Fruit fly (Drosophila melanogaster): ENCODE measurements around the gene CG34404.

The CG34404 gene

DNA sequence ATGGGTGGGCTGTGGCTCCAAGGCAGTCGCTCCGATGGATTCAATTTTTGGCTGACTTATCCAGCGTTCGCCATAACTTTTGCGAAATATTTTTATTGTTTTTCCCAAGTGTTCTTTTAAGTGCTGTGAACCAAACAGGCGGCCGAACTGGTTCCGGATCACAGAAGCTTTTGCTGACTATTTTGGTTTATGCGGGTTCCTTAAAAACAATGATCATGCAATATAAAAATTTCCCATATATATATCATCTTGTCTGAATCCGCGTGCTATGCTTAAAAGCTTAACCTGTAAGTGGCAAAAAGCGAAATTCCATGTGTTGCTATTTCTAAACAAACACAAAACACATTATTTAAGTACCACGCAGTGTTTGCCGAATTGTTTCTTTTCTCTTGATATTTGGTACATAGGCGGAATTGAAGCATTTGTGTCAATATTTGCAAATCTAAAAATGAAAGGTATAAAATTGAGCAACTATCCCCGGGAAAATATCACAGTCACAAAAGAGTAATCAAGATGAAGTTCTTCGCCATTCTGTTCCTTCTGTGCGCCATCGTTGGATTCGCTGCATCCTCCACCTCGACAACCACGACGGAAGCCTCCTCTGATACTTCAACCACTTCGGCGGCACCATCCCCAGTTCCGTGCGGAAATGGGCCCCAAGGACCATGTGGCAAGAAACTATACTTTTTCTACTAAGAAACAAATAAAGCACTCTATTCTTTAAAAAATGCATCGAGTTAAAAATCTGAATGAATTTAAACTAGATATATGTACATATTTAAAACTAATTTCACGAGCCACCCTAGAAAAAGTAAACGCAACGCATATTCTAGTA lies 47.3 kb downstream of the CG34404 start, which contains the start of the genes CG6276 and CG44040 (continued):
- peak; percentile 49 for TF ChIP-seq HHEX (GFP tag; optimal IDR thresholded peaks at IDR 0.05)
- TF ChIP-seq Eip74EF (GFP tag; optimal IDR thresholded peaks at IDR 0.05) = no peak
- TF ChIP-seq wdn (GFP tag; IDR thresholded peaks at IDR 0.05) = no peak
- TF ChIP-seq pb (GFP tag; optimal IDR thresholded peaks at IDR 0.05) = no peak
- no peak for TF ChIP-seq Kr (GFP tag; optimal IDR thresholded peaks at IDR 0.05)
- no peak for TF ChIP-seq Dll (GFP tag; IDR thresholded peaks at IDR 0.05; ENCODE audit: partially characterized antibody)
- no peak for TF ChIP-seq NC2α (GFP tag; optimal IDR thresholded peaks at IDR 0.05)
- TF ChIP-seq zf30C (GFP tag; optimal IDR thresholded peaks at IDR 0.05) = no peak
- TF ChIP-seq zfh1 (GFP tag; IDR thresholded peaks at IDR 0.05) = no peak
- no peak for TF ChIP-seq CG11456 (GFP tag; IDR thresholded peaks at IDR 0.05)
- no peak for TF ChIP-seq Hr39 (optimal IDR thresholded peaks at IDR 0.05)
- TF ChIP-seq nmo (GFP tag; optimal IDR thresholded peaks at IDR 0.05) = peak; percentile 34
- peak; percentile 27 for TF ChIP-seq az2 (GFP tag; optimal IDR thresholded peaks at IDR 0.05)
- no peak for TF ChIP-seq ewg (GFP tag; optimal IDR thresholded peaks at IDR 0.05)
- TF ChIP-seq abd-A (tag; optimal IDR thresholded peaks at IDR 0.05) = no peak
- peak; percentile 40 for TF ChIP-seq gcm (GFP tag; optimal IDR thresholded peaks at IDR 0.05)
- peak; percentile 74 for TF ChIP-seq CG6689 (GFP tag; IDR thresholded peaks at IDR 0.05)
- TF ChIP-seq emc (GFP tag; optimal IDR thresholded peaks at IDR 0.05) = no peak
- no peak for TF ChIP-seq dimm (GFP tag; IDR thresholded peaks at IDR 0.05)
- TF ChIP-seq CG11504 (tag; optimal IDR thresholded peaks at IDR 0.05) = peak; percentile 64
- peak; percentile 65 for TF ChIP-seq Rfx (GFP tag; IDR thresholded peaks at IDR 0.05)
- peak; percentile 54 for TF ChIP-seq grau (tag; optimal IDR thresholded peaks at IDR 0.05)
- TF ChIP-seq MBD-R2 (GFP tag; IDR thresholded peaks at IDR 0.05) = peak; percentile 77
- no peak for TF ChIP-seq CG5180 (GFP tag; optimal IDR thresholded peaks at IDR 0.05)
- TF ChIP-seq maf-S (GFP tag; optimal IDR thresholded peaks at IDR 0.05) = no peak
- peak; percentile 9 for TF ChIP-seq Dip3 (GFP tag; optimal IDR thresholded peaks at IDR 0.05)
- TF ChIP-seq CG11398 (GFP tag; optimal IDR thresholded peaks at IDR 0.05) = peak; percentile 31
- TF ChIP-seq Hey (tag; optimal IDR thresholded peaks at IDR 0.05) = no peak
- TF ChIP-seq CG1647 (GFP tag; optimal IDR thresholded peaks at IDR 0.05) = no peak
- TF ChIP-seq Ptx1 (GFP tag; IDR thresholded peaks at IDR 0.05) = peak; percentile 40; the same call in 1 of the 2 replicates
- TF ChIP-seq CG33557 (GFP tag; optimal IDR thresholded peaks at IDR 0.05) = no peak
- no peak for TF ChIP-seq CG3847 (GFP tag; IDR thresholded peaks at IDR 0.05)
- TF ChIP-seq CG7556 (GFP tag; optimal IDR thresholded peaks at IDR 0.05) = peak; percentile 40
- no peak for TF ChIP-seq kay (GFP tag; optimal IDR thresholded peaks at IDR 0.05)
- peak; percentile 37 for TF ChIP-seq CG12659 (GFP tag; optimal IDR thresholded peaks at IDR 0.05)
- TF ChIP-seq Awh (GFP tag; IDR thresholded peaks at IDR 0.05) = peak; percentile 39; the same call in 1 of the 2 replicates
- peak; percentile 52; the same call in 1 of the 2 replicates for TF ChIP-seq Xrp1 (GFP tag; IDR thresholded peaks at IDR 0.05)
- peak; percentile 14 for TF ChIP-seq CG33213 (GFP tag; optimal IDR thresholded peaks at IDR 0.05)
- no peak for TF ChIP-seq tio (GFP tag; optimal IDR thresholded peaks at IDR 0.05)
- TF ChIP-seq CG17328 (GFP tag; IDR thresholded peaks at IDR 0.05) = peak; percentile 24
- peak; percentile 8 for TF ChIP-seq Sin3A (optimal IDR thresholded peaks at IDR 0.05)
- peak; percentile 23 for TF ChIP-seq CG10654 (GFP tag; optimal IDR thresholded peaks at IDR 0.05)
- no peak for TF ChIP-seq CrebB (tag; optimal IDR thresholded peaks at IDR 0.05)
- TF ChIP-seq lmd (GFP tag; IDR thresholded peaks at IDR 0.05) = peak; percentile 32; the same call in 1 of the 2 replicates
- TF ChIP-seq toy (GFP tag; IDR thresholded peaks at IDR 0.05) = no peak
- TF ChIP-seq CG34376 (GFP tag; optimal IDR thresholded peaks at IDR 0.05) = peak; percentile 58
- no peak for TF ChIP-seq salm (tag; optimal IDR thresholded peaks at IDR 0.05)
- peak; percentile 40; the same call in 1 of the 3 replicates for TF ChIP-seq Dbx (GFP tag; IDR thresholded peaks at IDR 0.05)
- TF ChIP-seq cad (GFP tag; optimal IDR thresholded peaks at IDR 0.05) = no peak
- peak; percentile 18 for TF ChIP-seq CG17829 (tag; optimal IDR thresholded peaks at IDR 0.05)
